Fruit fly (Drosophila melanogaster) whole organism, pupa: ENCODE results near the gene mRpL23.

Experiments
- CG13204 ChIP-seq: fragments of 200-800 bp; sonication (Bioruptor generic); optimal IDR thresholded peaks from 2 replicates; lab custom pipeline; 2018; ENCODE audit warnings: missing biosample characterization, mild to moderate bottlenecking, missing genetic modification characterization, moderate library complexity
- CG34367 ChIP-seq: fragments of 200-800 bp; sonication (Bioruptor generic); optimal IDR thresholded peaks from 2 replicates; lab custom pipeline; 2018; ENCODE audit warnings: missing biosample characterization, mild to moderate bottlenecking, missing genetic modification characterization
- CG8159 ChIP-seq: fragments of 200-800 bp; sonication (Bioruptor generic); optimal IDR thresholded peaks from 3 replicates; lab custom pipeline; 2018; ENCODE audit warnings: missing biosample characterization, mild to moderate bottlenecking, missing genetic modification characterization, moderate library complexity
- D1 ChIP-seq: fragments of 200-800 bp; sonication (Bioruptor generic); optimal IDR thresholded peaks from 2 replicates; lab custom pipeline; 2018; ENCODE audit warnings: missing biosample characterization, mild to moderate bottlenecking, missing genetic modification characterization, moderate library complexity
- gl ChIP-seq: fragments of 200-800 bp; sonication (Bioruptor generic); optimal IDR thresholded peaks from 2 replicates; lab custom pipeline; 2018; ENCODE audit warnings: missing biosample characterization, mild to moderate bottlenecking, missing genetic modification characterization
- rn ChIP-seq: fragments of 200-800 bp; sonication (Bioruptor generic); IDR thresholded peaks from 2 replicates; pipeline ENCODE4 v1.3.6; 2022; ENCODE audit warnings: missing biosample characterization, missing genetic modification characterization

- peak; percentile 92 for TF ChIP-seq CG13204 (GFP tag; lab: Kevin White, UChicago)
- peak; percentile 88 for TF ChIP-seq CG34367 (tag; lab: Kevin White, UChicago)
- TF ChIP-seq D1 (tag; lab: Kevin White, UChicago) = peak; percentile 97
- TF ChIP-seq rn (GFP tag; lab: Robert Waterston, UW) = peak; percentile 57
- peak; percentile 76 for TF ChIP-seq gl (tag; lab: Kevin White, UChicago)
- TF ChIP-seq CG8159 (tag; lab: Kevin White, UChicago) = peak; percentile 98
These were observed 44.0 kb upstream of the mRpL23 start for dm6 chr3L:2417399-2418040.
